Worm (Caenorhabditis elegans) whole organism, L1 larva: ENCODE data around the gene C07E3.10.

Experiments used
- C04F5.9 ChIP-seq: sonication (generic microtip); optimal IDR thresholded peaks from 2 replicates; lab custom pipeline; 2016; ENCODE audit warnings: missing genetic modification characterization, missing compliant biosample characterization
- F16B12.6 ChIP-seq: fragments of 150-350 bp; optimal IDR thresholded peaks from 2 replicates; lab custom pipeline; 2014; ENCODE audit warnings: missing biosample characterization, missing genetic modification characterization
- Y116A8C.19 ChIP-seq: sonication (generic microtip); optimal IDR thresholded peaks from 2 replicates; lab custom pipeline; 2016; ENCODE audit warnings: missing compliant biosample characterization, missing genetic modification characterization, borderline replicate concordance
- alr-1 ChIP-seq: fragments of 200-800 bp; sonication (Bioruptor generic); optimal IDR thresholded peaks from 2 replicates; lab custom pipeline; 2018; ENCODE audit warnings: borderline replicate concordance, mild to moderate bottlenecking, missing genetic modification characterization, missing compliant biosample characterization
- aly-2 ChIP-seq: fragments of 150-350 bp; optimal IDR thresholded peaks from 2 replicates; lab custom pipeline; 2014; ENCODE audit warnings: missing biosample characterization, missing genetic modification characterization
- blmp-1 ChIP-seq: fragments of 150-350 bp; optimal IDR thresholded peaks from 2 replicates; lab custom pipeline; 2014; ENCODE audit warnings: missing biosample characterization, missing genetic modification characterization
- ceh-8 ChIP-seq: fragments of 200-800 bp; sonication (Bioruptor generic); optimal IDR thresholded peaks from 2 replicates; lab custom pipeline; 2018; ENCODE audit warnings: mild to moderate bottlenecking, missing genetic modification characterization, moderate library complexity, missing compliant biosample characterization
- ceh-82 ChIP-seq, 3 experiments: fragments of 150-350 bp in 1 of 3; sonication (generic microtip) in 2 of 3; optimal IDR thresholded peaks; 2 replicates each; lab custom pipeline; 2014 to 2017; ENCODE audit warnings: missing biosample characterization in 3 of 3, missing genetic modification characterization in 3 of 3
- ceh-88 ChIP-seq: fragments of 200-800 bp; sonication (Bioruptor generic); IDR thresholded peaks from 2 replicates; pipeline ENCODE4 v1.3.6; 2022; ENCODE audit warnings: missing genetic modification characterization, missing compliant biosample characterization
- ceh-90 ChIP-seq: sonication (generic microtip); optimal IDR thresholded peaks from 2 replicates; lab custom pipeline; 2016; ENCODE audit warnings: missing genetic modification characterization, missing compliant biosample characterization
- dpl-1 ChIP-seq, 3 experiments: fragments of 150-350 bp in 2 of 3; sonication (generic microtip) in 1 of 3; optimal IDR thresholded peaks; 2 replicates each; lab custom pipeline; 2014 to 2017; ENCODE audit warnings: missing biosample characterization in 3 of 3, missing genetic modification characterization in 3 of 3, missing genetic modification reagents in 3 of 3
- dsc-1 ChIP-seq: sonication (generic microtip); optimal IDR thresholded peaks from 2 replicates; lab custom pipeline; 2016; ENCODE audit warnings: mild to moderate bottlenecking, missing genetic modification characterization, missing compliant biosample characterization
- efl-1 ChIP-seq, 4 experiments: fragments of 150-350 bp; optimal IDR thresholded peaks in 3 of 4; peaks in 1 of 4; 1 replicate in 1 of 4; 2 replicates in 3 of 4; lab custom pipeline; 2014; ENCODE audit warnings: missing biosample characterization in 2 of 4, missing genetic modification characterization in 2 of 4, missing genetic modification reagents in 2 of 4
- efl-3 ChIP-seq: fragments of 200-800 bp; sonication (Bioruptor generic); optimal IDR thresholded peaks from 2 replicates; lab custom pipeline; 2018; ENCODE audit warnings: mild to moderate bottlenecking, missing genetic modification characterization, missing compliant biosample characterization
- egl-13 ChIP-seq: sonication (generic microtip); optimal IDR thresholded peaks from 2 replicates; lab custom pipeline; 2016; ENCODE audit warnings: missing genotype, missing genetic modification reagents, missing genetic modification characterization, missing compliant biosample characterization
- egl-27 ChIP-seq, 2 experiments: fragments of 150-350 bp in 1 of 2; sonication (generic microtip); optimal IDR thresholded peaks; 3 replicates each; lab custom pipeline; 2017 to 2018; ENCODE audit warnings: missing biosample characterization in 2 of 2, missing genetic modification characterization in 2 of 2, missing genetic modification reagents in 2 of 2
- ets-5 ChIP-seq: fragments of 200-800 bp; sonication (Bioruptor generic); IDR thresholded peaks from 2 replicates; pipeline ENCODE4 v1.3.6; 2022; ENCODE audit warnings: missing genetic modification characterization, missing compliant biosample characterization
- fkh-10 ChIP-seq: sonication (generic microtip); optimal IDR thresholded peaks from 2 replicates; lab custom pipeline; 2017; ENCODE audit warnings: missing biosample characterization, missing genetic modification reagents, missing genetic modification characterization
- fkh-4 ChIP-seq: sonication (generic microtip); optimal IDR thresholded peaks from 2 replicates; lab custom pipeline; 2016; ENCODE audit warnings: missing compliant biosample characterization, missing genetic modification characterization, borderline replicate concordance
- fkh-8 ChIP-seq: sonication (generic microtip); optimal IDR thresholded peaks from 2 replicates; lab custom pipeline; 2016; ENCODE audit warnings: mild to moderate bottlenecking, missing genetic modification characterization, missing compliant biosample characterization
- fos-1 ChIP-seq: fragments of 150-350 bp; optimal IDR thresholded peaks from 2 replicates; lab custom pipeline; 2014; ENCODE audit warnings: missing biosample characterization, missing genetic modification characterization
- grh-1 ChIP-seq: fragments of 200-800 bp; sonication (Bioruptor generic); IDR thresholded peaks from 2 replicates; pipeline ENCODE4 v1.3.6; 2022; ENCODE audit warnings: missing genetic modification reagents, missing genetic modification characterization, missing compliant biosample characterization
- hlh-17 ChIP-seq: fragments of 200-800 bp; sonication (Bioruptor generic); optimal IDR thresholded peaks from 2 replicates; lab custom pipeline; 2018; ENCODE audit warnings: missing genetic modification characterization, mild to moderate bottlenecking, missing compliant biosample characterization, moderate library complexity, borderline replicate concordance
- isw-1 ChIP-seq: fragments of 200-800 bp; sonication (Bioruptor generic); IDR thresholded peaks from 2 replicates; pipeline ENCODE4 v1.3.6; 2022; ENCODE audit warnings: missing genetic modification characterization, missing compliant biosample characterization
- lsy-2 ChIP-seq, 2 experiments: fragments of 150-350 bp; optimal IDR thresholded peaks; 2 replicates each; lab custom pipeline; 2014; ENCODE audit warnings: missing biosample characterization in 2 of 2, missing genetic modification characterization in 2 of 2
- mab-9 ChIP-seq: fragments of 200-800 bp; sonication (Bioruptor generic); IDR thresholded peaks from 2 replicates; pipeline ENCODE4 v1.3.6; 2022; ENCODE audit warnings: missing genetic modification reagents, missing genetic modification characterization, missing compliant biosample characterization
- mef-2 ChIP-seq: fragments of 150-350 bp; optimal IDR thresholded peaks from 2 replicates; lab custom pipeline; 2014; ENCODE audit warnings: missing biosample characterization, missing genetic modification characterization
- nhr-12 ChIP-seq: sonication (generic microtip); optimal IDR thresholded peaks from 2 replicates; lab custom pipeline; 2017; ENCODE audit warnings: missing biosample characterization, missing genetic modification characterization
- nhr-20 ChIP-seq: sonication (generic microtip); optimal IDR thresholded peaks from 2 replicates; lab custom pipeline; 2016; ENCODE audit warnings: mild to moderate bottlenecking, missing genetic modification characterization, missing compliant biosample characterization
- nhr-237 ChIP-seq: fragments of 150-350 bp; optimal IDR thresholded peaks from 2 replicates; lab custom pipeline; 2014; ENCODE audit warnings: missing biosample characterization, missing genetic modification characterization
- nhr-47 ChIP-seq: sonication (generic microtip); optimal IDR thresholded peaks from 2 replicates; lab custom pipeline; 2016; ENCODE audit warnings: mild to moderate bottlenecking, missing genetic modification characterization, moderate library complexity, missing compliant biosample characterization
- nhr-71 ChIP-seq: sonication (generic microtip); optimal IDR thresholded peaks from 2 replicates; lab custom pipeline; 2016; ENCODE audit warnings: mild to moderate bottlenecking, missing genetic modification characterization, moderate library complexity, missing compliant biosample characterization
- nhr-77 ChIP-seq: fragments of 150-350 bp; optimal IDR thresholded peaks from 2 replicates; lab custom pipeline; 2014; ENCODE audit warnings: missing biosample characterization, missing genetic modification characterization
- nhr-85 ChIP-seq: sonication (generic microtip); peaks from one replicate; lab custom pipeline; 2016; ENCODE audit warnings: missing genetic modification characterization, inconsistent platforms, missing compliant biosample characterization
- rnt-1 ChIP-seq: sonication (generic microtip); optimal IDR thresholded peaks from 2 replicates; lab custom pipeline; 2016; ENCODE audit warnings: mild to moderate bottlenecking, missing genetic modification characterization, moderate library complexity, missing compliant biosample characterization
- skn-1 ChIP-seq: fragments of 150-350 bp; optimal IDR thresholded peaks from 2 replicates; lab custom pipeline; 2014; ENCODE audit warnings: missing biosample characterization, missing genetic modification characterization
- snu-23 ChIP-seq: sonication (generic microtip); optimal IDR thresholded peaks from 2 replicates; lab custom pipeline; 2016; ENCODE audit warnings: missing genetic modification characterization, missing compliant biosample characterization
- sox-4 ChIP-seq: sonication (generic microtip); optimal IDR thresholded peaks from 2 replicates; lab custom pipeline; 2016; ENCODE audit warnings: missing genetic modification characterization, missing compliant biosample characterization
- sptf-1 ChIP-seq: fragments of 150-350 bp; optimal IDR thresholded peaks from 2 replicates; lab custom pipeline; 2014; ENCODE audit warnings: missing biosample characterization, missing genetic modification characterization
- sup-37 ChIP-seq: fragments of 200-800 bp; sonication (Bioruptor generic); optimal IDR thresholded peaks from 2 replicates; lab custom pipeline; 2018; ENCODE audit warnings: mild to moderate bottlenecking, missing genetic modification characterization, missing compliant biosample characterization
- tbx-2 ChIP-seq: sonication (generic microtip); optimal IDR thresholded peaks from 2 replicates; lab custom pipeline; 2016; ENCODE audit warnings: missing genetic modification characterization, missing compliant biosample characterization
- unc-30 ChIP-seq: sonication (generic microtip); optimal IDR thresholded peaks from 2 replicates; lab custom pipeline; 2017; ENCODE audit warnings: missing biosample characterization, missing genetic modification characterization
- unc-86 ChIP-seq: sonication (generic microtip); optimal IDR thresholded peaks from 2 replicates; lab custom pipeline; 2016; ENCODE audit warnings: missing genetic modification characterization, missing compliant biosample characterization
- vab-15 ChIP-seq: sonication (generic microtip); optimal IDR thresholded peaks from 2 replicates; lab custom pipeline; 2017; ENCODE audit warnings: missing genotype, mild to moderate bottlenecking, missing genetic modification characterization, missing compliant biosample characterization
- xbp-1 ChIP-seq: sonication (generic microtip); optimal IDR thresholded peaks from 2 replicates; lab custom pipeline; 2016; ENCODE audit warnings: missing genetic modification characterization, missing compliant biosample characterization
- zag-1 ChIP-seq: fragments of 150-350 bp; optimal IDR thresholded peaks from 2 replicates; lab custom pipeline; 2014; ENCODE audit warnings: missing biosample characterization, missing genetic modification characterization
- zip-4 ChIP-seq: fragments of 200-800 bp; sonication (Bioruptor generic); optimal IDR thresholded peaks from 2 replicates; lab custom pipeline; 2018; ENCODE audit warnings: mild to moderate bottlenecking, missing genetic modification characterization, moderate library complexity, missing compliant biosample characterization
- ztf-4 ChIP-seq: fragments of 150-350 bp; optimal IDR thresholded peaks from 2 replicates; lab custom pipeline; 2014; ENCODE audit warnings: missing biosample characterization, missing genetic modification characterization

C07E3.10 gene

ce11 chrII:10345012-10345411 is 1.2 kb upstream of the C07E3.10 start, which contains the start of gene pro-2 (continued):
- no peak for TF ChIP-seq nhr-77 (tag; lab: Kevin White, UChicago)

DNA sequence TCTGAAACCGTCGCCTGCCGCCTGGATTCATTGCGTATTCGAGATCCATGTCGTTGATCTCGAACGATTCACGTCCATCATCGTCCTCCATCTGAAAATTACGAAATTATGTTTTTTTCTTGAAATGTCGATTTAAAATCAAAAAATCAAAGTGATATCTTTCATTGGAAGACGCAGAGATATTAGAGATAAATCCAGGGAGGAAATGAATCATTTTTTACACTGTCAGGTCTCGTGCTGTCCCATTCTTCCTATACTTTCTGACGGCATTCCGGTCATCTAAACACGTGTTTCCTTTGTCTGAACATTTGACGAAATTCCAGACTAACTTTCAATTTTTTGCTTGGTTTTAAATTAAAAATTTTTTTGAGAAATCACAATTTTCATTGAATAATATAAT is 3.7 kb downstream of the C07E3.10 start, which contains the start of gene stip-1:
TSS of gene stip-1 (minus strand) at position 98 of the 400 bp plus-strand sequence.
- peak; percentile 27 for TF ChIP-seq rnt-1 (tag; lab: Kevin White, UChicago)
- TF ChIP-seq nhr-71, result peak; percentile 39
- TF ChIP-seq aly-2 (tag; lab: Kevin White, UChicago), result no peak
- no peak for TF ChIP-seq efl-1 (optimal IDR thresholded peaks at IDR 0.05; lab: Kevin White, UChicago)
- TF ChIP-seq efl-1 (GFP tag; optimal IDR thresholded peaks at IDR 0.05 in 1 of 2; lab: Kevin White, UChicago), result peak in 1 of 2 experiments; percentile 91
- TF ChIP-seq lsy-2 (tag; optimal IDR thresholded peaks at IDR 0.05; lab: Kevin White, UChicago), result peak in 1 of 2 experiments; percentile 2

DNA sequence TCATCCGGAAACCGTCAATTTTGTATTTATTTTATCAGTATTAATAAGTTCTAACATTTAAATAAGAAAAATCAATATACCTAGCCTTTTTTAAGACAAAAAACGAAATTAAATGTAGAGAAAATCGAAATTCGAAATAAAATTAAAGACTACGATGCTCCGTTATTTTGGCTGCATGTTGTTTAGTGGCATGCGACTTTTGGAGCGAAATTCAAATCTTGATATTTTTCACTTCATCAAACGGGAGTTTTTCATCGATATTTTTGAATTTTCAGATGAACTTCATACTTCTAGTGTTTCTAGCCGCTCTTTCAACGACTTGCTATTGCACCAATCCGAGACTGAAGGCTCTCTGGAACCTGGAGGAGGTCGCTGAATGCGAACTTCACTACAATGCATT is 4.3 kb downstream of the C07E3.10 start, which contains the start of gene C07E3.9:
TSS of gene C07E3.9 (plus strand) at position 270 of the 400 bp plus-strand sequence.
- TF ChIP-seq nhr-77 (tag; lab: Kevin White, UChicago) (no peak), efl-3 (GFP tag; lab: Kevin White, UChicago) (no peak), ztf-4 (tag; lab: Kevin White, UChicago) (no peak), mef-2 (tag; lab: Kevin White, UChicago) (no peak), zip-4 (GFP tag; lab: Kevin White, UChicago) (no peak), snu-23 (GFP tag; lab: Kevin White, UChicago) (peak; percentile 50), ceh-90 (tag; lab: Kevin White, UChicago) (no peak), unc-86 (tag; lab: Kevin White, UChicago) (no peak), zag-1 (no peak), nhr-47 (tag; lab: Kevin White, UChicago) (no peak), F16B12.6 (tag; lab: Kevin White, UChicago) (peak; percentile 33), fos-1 (tag; lab: Kevin White, UChicago) (peak; percentile 28), Y116A8C.19 (tag; lab: Kevin White, UChicago) (no peak), unc-30 (no peak), dsc-1 (no peak), C04F5.9 (tag; lab: Kevin White, UChicago) (no peak), egl-27 (tag; optimal IDR thresholded peaks at IDR 0.05; lab: Kevin White, UChicago) (no peak), blmp-1 (tag; lab: Kevin White, UChicago) (peak; percentile 18), efl-1 (optimal IDR thresholded peaks at IDR 0.05; lab: Kevin White, UChicago) (peak; percentile 94 to 97), efl-1 (GFP tag; optimal IDR thresholded peaks at IDR 0.05 in 1 of 2; lab: Kevin White, UChicago) (peak; percentile 94 to 99), nhr-12 (tag; lab: Kevin White, UChicago) (no peak), sup-37 (GFP tag; lab: Kevin White, UChicago) (no peak), vab-15 (no peak), isw-1 (0 out of 2 replicates have a peak, but pooled peaks have one; percentile 8), alr-1 (tag; lab: Kevin White, UChicago) (no peak), fkh-10 (GFP tag; lab: Kevin White, UChicago) (no peak), nhr-85 (tag; lab: Kevin White, UChicago) (no peak), ceh-8 (GFP tag; lab: Kevin White, UChicago) (no peak), fkh-4 (tag; lab: Kevin White, UChicago) (no peak), ceh-82 (tag; optimal IDR thresholded peaks at IDR 0.05; lab: Kevin White, UChicago) (peak in 2 of 3 experiments; percentile 23 to 24), nhr-237 (tag; lab: Kevin White, UChicago) (no peak), dpl-1 (GFP tag; optimal IDR thresholded peaks at IDR 0.05; lab: Kevin White, UChicago) (peak; percentile 90 to 96 (median 93)), grh-1 (no peak), hlh-17 (GFP tag; lab: Kevin White, UChicago) (no peak), xbp-1 (tag; lab: Kevin White, UChicago) (peak; percentile 28), mab-9 (GFP tag; lab: Robert Waterston, UW) (peak; percentile 39; the same call in 1 of the 2 replicates), sptf-1 (tag; lab: Kevin White, UChicago) (no peak), skn-1 (peak; percentile 28), tbx-2 (tag; lab: Kevin White, UChicago) (no peak), fkh-8 (no peak), sox-4 (tag; lab: Kevin White, UChicago) (no peak), ets-5 (no peak), egl-13 (tag; lab: Kevin White, UChicago) (no peak), nhr-20 (tag; lab: Kevin White, UChicago) (peak; percentile 20), ceh-88 (GFP tag; lab: Robert Waterston, UW) (no peak)
